Worm (Caenorhabditis elegans): ENCODE measurements around the gene znf-598.

The znf-598 gene

ce11 chrII:7060202-7060601 is 34.6 kb downstream of the znf-598 start (continued):
- TF ChIP-seq tra-1 (GFP tag; IDR thresholded peaks at IDR 0.05) = peak; percentile 87
- no peak for TF ChIP-seq F37D6.2 (tag; optimal IDR thresholded peaks at IDR 0.05)
- no peak for TF ChIP-seq cey-2 (tag; optimal IDR thresholded peaks at IDR 0.05; ENCODE audit: borderline replicate concordance, insufficient read depth)
- TF ChIP-seq mxl-2 (GFP tag; conservative IDR thresholded peaks at IDR 0.05) = no peak
- TF ChIP-seq ceh-32 (tag; optimal IDR thresholded peaks at IDR 0.05; ENCODE audit: poor library complexity) = no peak
- no peak for TF ChIP-seq dmd-8 (GFP tag; IDR thresholded peaks at IDR 0.05)
- peak in 1 of 2 experiments; percentile 68 for TF ChIP-seq mdl-1 (tag; optimal IDR thresholded peaks at IDR 0.05)
- no peak for TF ChIP-seq spr-1 (tag; optimal IDR thresholded peaks at IDR 0.05)
- no peak for TF ChIP-seq zip-11 (GFP tag; IDR thresholded peaks at IDR 0.05)
- no peak for TF ChIP-seq mes-2 (tag; optimal IDR thresholded peaks at IDR 0.05; ENCODE audit: poor library complexity, severe bottlenecking)
- TF ChIP-seq hif-1 (tag; optimal IDR thresholded peaks at IDR 0.05) = no peak
- TF ChIP-seq ceh-20 (GFP tag; IDR thresholded peaks at IDR 0.05) = peak; percentile 42; the same call in 1 of the 2 replicates
- no peak for TF ChIP-seq saeg-2 (GFP tag; IDR thresholded peaks at IDR 0.05)
- no peak for TF ChIP-seq ceh-28 (tag; optimal IDR thresholded peaks at IDR 0.05)
- no peak for TF ChIP-seq lin-15B (tag; optimal IDR thresholded peaks at IDR 0.05)
- no peak for TF ChIP-seq F44E2.7 (GFP tag; IDR thresholded peaks at IDR 0.05)
- TF ChIP-seq ztf-7 (tag; optimal IDR thresholded peaks at IDR 0.05) = no peak
- TF ChIP-seq F49E8.2 (tag; optimal IDR thresholded peaks at IDR 0.05; ENCODE audit: borderline replicate concordance) = no peak
- TF ChIP-seq nhr-28 (tag; optimal IDR thresholded peaks at IDR 0.05) = peak; percentile 28
- no peak for TF ChIP-seq hmg-1.1 (GFP tag; IDR thresholded peaks at IDR 0.05)
- TF ChIP-seq lsy-2 (tag; optimal IDR thresholded peaks at IDR 0.05) = no peak
- TF ChIP-seq nhr-77 (tag; optimal IDR thresholded peaks at IDR 0.05) = peak; percentile 68
- no peak for TF ChIP-seq arid-1 (GFP tag; conservative IDR thresholded peaks at IDR 0.05)
- TF ChIP-seq attf-4 (tag; optimal IDR thresholded peaks at IDR 0.05) = no peak
- no peak for TF ChIP-seq nhr-76 (tag; optimal IDR thresholded peaks at IDR 0.05)
- TF ChIP-seq dmd-6 (GFP tag; IDR thresholded peaks at IDR 0.05) = peak; percentile 98
- peak; percentile 46 for TF ChIP-seq hlh-30 (tag; optimal IDR thresholded peaks at IDR 0.05; ENCODE audit: insufficient read depth)
- TF ChIP-seq lin-13 (GFP tag; optimal IDR thresholded peaks at IDR 0.05) = no peak
- no peak for TF ChIP-seq lir-3 (tag; optimal IDR thresholded peaks at IDR 0.05)
- TF ChIP-seq snpc-1.2 (GFP tag; IDR thresholded peaks at IDR 0.05) = no peak
- TF ChIP-seq ZK337.2 (GFP tag; IDR thresholded peaks at IDR 0.05) = no peak
- no peak for TF ChIP-seq lin-29 (GFP tag; IDR thresholded peaks at IDR 0.05)
- TF ChIP-seq D1046.2 (GFP tag; IDR thresholded peaks at IDR 0.05) = no peak
- TF ChIP-seq nhr-111 (GFP tag; optimal IDR thresholded peaks at IDR 0.05) = no peak
- TF ChIP-seq dmd-9 (GFP tag; IDR thresholded peaks at IDR 0.05) = no peak
- TF ChIP-seq gei-8 (GFP tag; optimal IDR thresholded peaks at IDR 0.05) = no peak
- no peak for TF ChIP-seq egl-27 (tag; optimal IDR thresholded peaks at IDR 0.05)
- TF ChIP-seq T20F7.1 (GFP tag; optimal IDR thresholded peaks at IDR 0.05) = peak; percentile 57
- TF ChIP-seq ZK546.5 (tag; optimal IDR thresholded peaks at IDR 0.05) = no peak
- no peak for TF ChIP-seq aha-1 (tag)
- no peak for TF ChIP-seq lim-7 (GFP tag; IDR thresholded peaks at IDR 0.05)
- TF ChIP-seq zfp-2 (tag; optimal IDR thresholded peaks at IDR 0.05) = no peak
- no peak for TF ChIP-seq ztf-11 (tag; optimal IDR thresholded peaks at IDR 0.05)
- peak; percentile 83 for TF ChIP-seq mxl-3 (GFP tag; optimal IDR thresholded peaks at IDR 0.05)
- peak; percentile 14 for TF ChIP-seq zip-2 (tag; optimal IDR thresholded peaks at IDR 0.05)
- TF ChIP-seq unc-62 (GFP tag; optimal IDR thresholded peaks at IDR 0.05 in 1 of 2) = peak in 1 of 2 experiments; percentile 77
- TF ChIP-seq unc-62 (tag; optimal IDR thresholded peaks at IDR 0.05) = no peak

Data from whole organism, L4 larva.